Worm (Caenorhabditis elegans) whole organism, late embryonic: ENCODE measurements around the gene C14B9.10.

Experiments used
- C08G9.2 ChIP-seq: sonication (generic microtip); optimal IDR thresholded peaks from 2 replicates; lab custom pipeline; 2016; ENCODE audit warnings: mild to moderate bottlenecking, missing genetic modification characterization, moderate library complexity, missing compliant biosample characterization
- C38D4.7 ChIP-seq: fragments of 200-800 bp; sonication (Bioruptor generic); optimal IDR thresholded peaks from 2 replicates; lab custom pipeline; 2018; ENCODE audit warnings: mild to moderate bottlenecking, missing genetic modification characterization, moderate library complexity, missing compliant biosample characterization
- K09A11.1 ChIP-seq: sonication (generic microtip); optimal IDR thresholded peaks from 2 replicates; lab custom pipeline; 2017; ENCODE audit warnings: antibody characterized with exemption, mild to moderate bottlenecking, missing genetic modification characterization, missing compliant biosample characterization; ENCODE audit not compliant: insufficient read depth
- Y22D7AL.16 ChIP-seq: sonication (generic microtip); optimal IDR thresholded peaks from 2 replicates; lab custom pipeline; 2016; ENCODE audit warnings: missing genetic modification characterization, missing compliant biosample characterization
- ceh-18 ChIP-seq: sonication (generic microtip); optimal IDR thresholded peaks from 2 replicates; lab custom pipeline; 2016; ENCODE audit warnings: missing genetic modification characterization, missing compliant biosample characterization
- ceh-19 ChIP-seq: fragments of 200-800 bp; sonication (Bioruptor generic); optimal IDR thresholded peaks from 2 replicates; lab custom pipeline; 2018; ENCODE audit warnings: mild to moderate bottlenecking, missing genetic modification characterization, missing compliant biosample characterization
- ceh-2 ChIP-seq: sonication (generic microtip); optimal IDR thresholded peaks from 2 replicates; lab custom pipeline; 2016; ENCODE audit warnings: missing genotype, missing genetic modification characterization, missing compliant biosample characterization
- ceh-22 ChIP-seq: sonication (generic microtip); optimal IDR thresholded peaks from 2 replicates; lab custom pipeline; 2017; ENCODE audit warnings: missing biosample characterization, missing genetic modification characterization
- ceh-30 ChIP-seq: fragments of 150-350 bp; optimal IDR thresholded peaks from 2 replicates; lab custom pipeline; 2014; ENCODE audit warnings: missing biosample characterization, missing genetic modification characterization
- ceh-31 ChIP-seq: sonication (generic microtip); optimal IDR thresholded peaks from 2 replicates; lab custom pipeline; 2016; ENCODE audit warnings: missing genetic modification characterization, missing compliant biosample characterization
- ceh-34 ChIP-seq: sonication (generic microtip); optimal IDR thresholded peaks from 2 replicates; lab custom pipeline; 2016; ENCODE audit warnings: mild to moderate bottlenecking, missing genetic modification characterization, missing compliant biosample characterization
- ceh-45 ChIP-seq: fragments of 200-800 bp; sonication (Bioruptor generic); IDR thresholded peaks from 2 replicates; pipeline ENCODE4 v1.3.6; 2022; ENCODE audit warnings: missing genetic modification reagents, missing genetic modification characterization, missing compliant biosample characterization
- ceh-48 ChIP-seq: sonication (generic microtip); optimal IDR thresholded peaks from 2 replicates; lab custom pipeline; 2016; ENCODE audit warnings: missing genetic modification characterization, inconsistent platforms, missing compliant biosample characterization
- ceh-6 ChIP-seq: fragments of 200-800 bp; sonication (Bioruptor generic); optimal IDR thresholded peaks from 2 replicates; lab custom pipeline; 2018; ENCODE audit warnings: mild to moderate bottlenecking, missing genetic modification characterization, missing compliant biosample characterization
- ceh-9 ChIP-seq: sonication (generic microtip); optimal IDR thresholded peaks from 2 replicates; lab custom pipeline; 2016; ENCODE audit warnings: mild to moderate bottlenecking, missing genetic modification characterization, inconsistent platforms, missing compliant biosample characterization
- dve-1 ChIP-seq: sonication (generic microtip); optimal IDR thresholded peaks from 2 replicates; lab custom pipeline; 2017; ENCODE audit warnings: antibody characterized with exemption, mild to moderate bottlenecking, missing genetic modification characterization, missing compliant biosample characterization
- elt-2 ChIP-seq: sonication (generic microtip); optimal IDR thresholded peaks from 2 replicates; lab custom pipeline; 2016; ENCODE audit warnings: missing genetic modification reagents, missing genetic modification characterization, missing compliant biosample characterization
- eyg-1 ChIP-seq: sonication (generic microtip); optimal IDR thresholded peaks from 2 replicates; lab custom pipeline; 2016; ENCODE audit warnings: missing genotype, missing genetic modification characterization, missing compliant biosample characterization
- hlh-13 ChIP-seq: fragments of 200-800 bp; sonication (Bioruptor generic); optimal IDR thresholded peaks from 2 replicates; lab custom pipeline; 2018; ENCODE audit warnings: mild to moderate bottlenecking, missing genetic modification characterization, missing compliant biosample characterization
- hlh-15 ChIP-seq: sonication (generic microtip); optimal IDR thresholded peaks from 2 replicates; lab custom pipeline; 2016; ENCODE audit warnings: missing genetic modification characterization, missing compliant biosample characterization
- hlh-30 ChIP-seq: sonication (generic microtip); optimal IDR thresholded peaks from 2 replicates; lab custom pipeline; 2017; ENCODE audit warnings: antibody characterized with exemption, missing genetic modification characterization, missing compliant biosample characterization; ENCODE audit not compliant: insufficient read depth
- hlh-8 ChIP-seq: sonication (generic microtip); optimal IDR thresholded peaks from 2 replicates; lab custom pipeline; 2016; ENCODE audit warnings: missing genotype, missing genetic modification characterization, missing compliant biosample characterization
- lim-6 ChIP-seq: sonication (generic microtip); optimal IDR thresholded peaks from 2 replicates; lab custom pipeline; 2016; ENCODE audit warnings: missing genetic modification characterization, missing compliant biosample characterization
- madf-2 ChIP-seq: sonication (generic microtip); optimal IDR thresholded peaks from 2 replicates; lab custom pipeline; 2017; ENCODE audit warnings: missing genetic modification characterization, missing compliant biosample characterization
- mec-3 ChIP-seq: sonication (generic microtip); optimal IDR thresholded peaks from 2 replicates; lab custom pipeline; 2016; ENCODE audit warnings: borderline replicate concordance, missing genetic modification characterization, missing compliant biosample characterization
- nfya-1 ChIP-seq: sonication (generic microtip); optimal IDR thresholded peaks from 2 replicates; lab custom pipeline; 2017; ENCODE audit warnings: missing genetic modification characterization, mild to moderate bottlenecking, missing compliant biosample characterization, antibody characterized with exemption, moderate library complexity
- nhr-11 ChIP-seq: fragments of 150-350 bp; optimal IDR thresholded peaks from 2 replicates; lab custom pipeline; 2014; ENCODE audit warnings: missing biosample characterization, missing genetic modification characterization
- nhr-232 ChIP-seq: sonication (generic microtip); optimal IDR thresholded peaks from 2 replicates; lab custom pipeline; 2016; ENCODE audit warnings: missing genetic modification characterization, missing compliant biosample characterization
- odd-2 ChIP-seq: sonication (generic microtip); optimal IDR thresholded peaks from 2 replicates; lab custom pipeline; 2017; ENCODE audit warnings: antibody characterized with exemption, mild to moderate bottlenecking, missing genetic modification characterization, missing compliant biosample characterization
- pax-1 ChIP-seq: fragments of 150-350 bp; optimal IDR thresholded peaks from 2 replicates; lab custom pipeline; 2014; ENCODE audit warnings: missing biosample characterization, missing genetic modification characterization
- pros-1 ChIP-seq: fragments of 150-350 bp; optimal IDR thresholded peaks from 2 replicates; lab custom pipeline; 2014; ENCODE audit warnings: missing biosample characterization, missing genetic modification reagents, missing genetic modification characterization
- syd-9 ChIP-seq: sonication (generic microtip); optimal IDR thresholded peaks from 2 replicates; lab custom pipeline; 2016; ENCODE audit warnings: mild to moderate bottlenecking, missing genetic modification characterization, moderate library complexity, missing compliant biosample characterization
- tbx-2 ChIP-seq: sonication (generic microtip); optimal IDR thresholded peaks from 2 replicates; lab custom pipeline; 2016; ENCODE audit warnings: missing genetic modification characterization, missing compliant biosample characterization
- ttx-3 ChIP-seq: sonication (generic microtip); optimal IDR thresholded peaks from 2 replicates; lab custom pipeline; 2016; ENCODE audit warnings: missing genetic modification reagents, missing genetic modification characterization, missing compliant biosample characterization
- unc-42 ChIP-seq: sonication (generic microtip); optimal IDR thresholded peaks from 2 replicates; lab custom pipeline; 2016; ENCODE audit warnings: missing genotype, missing genetic modification characterization, missing compliant biosample characterization
- unc-55 ChIP-seq: sonication (generic microtip); optimal IDR thresholded peaks from 2 replicates; lab custom pipeline; 2017; ENCODE audit warnings: missing biosample characterization, missing genetic modification reagents, missing genetic modification characterization
- zip-5 ChIP-seq: sonication (generic microtip); optimal IDR thresholded peaks from 2 replicates; lab custom pipeline; 2016; ENCODE audit warnings: missing genetic modification characterization, missing compliant biosample characterization

The C14B9.10 gene

DNA sequence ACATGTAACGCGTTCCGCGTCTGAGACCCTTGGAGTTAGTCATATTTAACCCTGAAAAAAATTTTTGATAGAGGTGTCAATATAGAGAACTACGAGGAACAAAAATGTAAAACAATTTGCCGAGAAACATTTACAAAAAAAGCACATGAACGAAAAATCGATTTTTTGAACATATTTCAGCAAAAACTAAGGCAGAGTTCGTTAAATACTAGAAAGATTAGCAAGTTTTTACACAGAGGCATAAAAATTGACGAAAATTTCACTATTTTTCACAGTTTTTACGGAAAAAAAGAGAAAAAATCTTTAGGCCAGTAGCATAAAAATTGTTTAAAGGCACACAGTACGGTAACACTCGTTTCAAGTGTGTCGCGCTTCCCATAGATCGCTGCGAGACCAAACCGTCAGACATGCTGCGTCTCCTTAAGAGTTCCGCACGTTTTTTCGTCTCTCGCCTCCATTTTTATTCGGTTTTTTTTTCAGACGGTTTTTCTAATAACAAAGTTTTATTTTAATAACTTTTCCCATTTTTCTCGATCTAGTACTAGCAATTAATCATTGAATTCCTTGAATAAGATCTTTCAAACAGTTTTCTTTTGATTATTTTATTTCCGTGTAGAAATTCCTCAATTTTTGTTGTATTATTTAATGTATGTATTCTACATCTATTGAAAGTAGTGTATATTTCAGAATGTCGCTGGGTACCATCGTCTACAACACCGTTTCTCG is at the start of gene C14B9.10, which contains the start of gene rpl-21:
TSS of gene C14B9.10 (plus strand) at position 676 of the 726 bp plus-strand sequence.
TSS of gene rpl-21 (minus strand) at position 51 of the 726 bp plus-strand sequence.
- TF ChIP-seq odd-2 (tag; lab: Kevin White, UChicago), result no peak
- TF ChIP-seq ceh-18 (tag; lab: Kevin White, UChicago), result peak; percentile 27
- no peak for TF ChIP-seq pros-1 (tag; lab: Kevin White, UChicago)
- TF ChIP-seq ceh-6 (GFP tag; lab: Kevin White, UChicago), result no peak
- TF ChIP-seq ceh-31 (tag; lab: Kevin White, UChicago), result peak; percentile 64
- no peak for TF ChIP-seq mec-3 (tag; lab: Kevin White, UChicago)
- peak; percentile 92 for TF ChIP-seq nfya-1 (tag; lab: Kevin White, UChicago)
- peak; percentile 46 for TF ChIP-seq hlh-30
- TF ChIP-seq hlh-8 (tag; lab: Kevin White, UChicago), result no peak
- TF ChIP-seq unc-42 (tag; lab: Kevin White, UChicago), result peak; percentile 61
- peak; percentile 73 for TF ChIP-seq unc-55 (GFP tag; lab: Kevin White, UChicago)
- no peak for TF ChIP-seq ceh-45 (GFP tag; lab: Robert Waterston, UW)
- TF ChIP-seq nhr-11 (tag; lab: Kevin White, UChicago), result no peak
- TF ChIP-seq dve-1 (tag; lab: Kevin White, UChicago), result peak; percentile 28
- TF ChIP-seq C08G9.2 (tag; lab: Kevin White, UChicago), result no peak
- no peak for TF ChIP-seq ceh-19 (GFP tag; lab: Kevin White, UChicago)
- TF ChIP-seq ceh-2 (tag; lab: Kevin White, UChicago), result no peak
- no peak for TF ChIP-seq hlh-13 (GFP tag; lab: Kevin White, UChicago)
- TF ChIP-seq tbx-2, result peak; percentile 49
- peak; percentile 23 for TF ChIP-seq elt-2

DNA sequence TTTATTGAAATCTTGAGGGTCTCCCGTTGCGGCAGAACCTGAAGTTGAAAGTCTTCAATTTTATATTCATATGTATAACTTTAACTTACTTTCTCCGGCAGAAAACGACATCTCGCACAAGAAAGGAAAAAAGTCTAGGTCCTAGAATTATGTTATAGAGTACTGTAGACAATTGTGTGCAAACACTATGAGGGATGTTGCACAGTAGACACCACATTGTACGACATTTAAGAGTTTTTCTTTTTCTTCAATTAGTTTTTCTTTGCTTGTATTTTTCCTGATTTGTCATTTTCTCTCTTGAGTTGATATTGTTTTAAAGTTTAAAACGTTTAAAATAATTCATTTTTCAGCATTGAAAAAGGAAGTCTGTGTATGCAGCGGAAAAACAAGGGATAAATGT is 45.3 kb upstream of the C14B9.10 start, which contains the start of the genes K06H7.7 and grp-1:
TSS of gene K06H7.7 (minus strand) at position 121 of the 400 bp plus-strand sequence.
TSS of gene grp-1 (plus strand) at position 351 of the 400 bp plus-strand sequence.
- TF ChIP-seq nfya-1 (tag; lab: Kevin White, UChicago), result peak; percentile 37
- no peak for TF ChIP-seq elt-2
- TF ChIP-seq hlh-15, result no peak
- TF ChIP-seq pros-1 (tag; lab: Kevin White, UChicago), result peak; percentile 98
- TF ChIP-seq unc-55 (GFP tag; lab: Kevin White, UChicago), result peak; percentile 12
- no peak for TF ChIP-seq ceh-6 (GFP tag; lab: Kevin White, UChicago)
- TF ChIP-seq unc-42 (tag; lab: Kevin White, UChicago), result peak; percentile 24
- TF ChIP-seq ceh-30 (tag; lab: Kevin White, UChicago), result peak; percentile 25
- TF ChIP-seq eyg-1 (tag; lab: Kevin White, UChicago), result no peak

DNA sequence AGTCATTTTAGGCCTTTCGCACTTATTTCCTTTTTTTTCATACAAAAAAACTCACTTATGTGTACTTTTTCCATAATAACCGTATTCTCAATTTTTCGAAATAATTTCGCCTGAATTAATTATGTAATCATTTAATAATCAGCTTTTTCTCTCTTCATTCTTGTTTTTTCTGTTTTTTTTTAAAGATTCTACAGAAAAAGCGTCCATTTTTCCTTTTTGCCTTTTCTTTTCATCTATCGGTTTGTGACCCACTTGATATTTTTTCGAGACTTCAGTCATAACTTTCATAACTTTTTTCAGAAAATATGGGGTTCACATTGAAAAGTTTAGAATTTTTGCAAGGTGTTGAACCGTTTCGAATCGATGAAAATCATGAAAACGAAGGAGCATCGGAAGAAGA is 42.4 kb upstream of the C14B9.10 start, which contains the start of gene vms-1:
TSS of gene vms-1 (plus strand) at position 301 of the 400 bp plus-strand sequence.
- TF ChIP-seq C38D4.7 (no peak), ceh-48 (tag; lab: Kevin White, UChicago) (no peak), lim-6 (no peak), nhr-232 (tag; lab: Kevin White, UChicago) (no peak), ceh-9 (no peak), syd-9 (tag; lab: Kevin White, UChicago) (no peak), ttx-3 (tag; lab: Kevin White, UChicago) (no peak), pax-1 (tag; lab: Kevin White, UChicago) (no peak), pros-1 (tag; lab: Kevin White, UChicago) (no peak), madf-2 (no peak), ceh-34 (tag; lab: Kevin White, UChicago) (no peak)

DNA sequence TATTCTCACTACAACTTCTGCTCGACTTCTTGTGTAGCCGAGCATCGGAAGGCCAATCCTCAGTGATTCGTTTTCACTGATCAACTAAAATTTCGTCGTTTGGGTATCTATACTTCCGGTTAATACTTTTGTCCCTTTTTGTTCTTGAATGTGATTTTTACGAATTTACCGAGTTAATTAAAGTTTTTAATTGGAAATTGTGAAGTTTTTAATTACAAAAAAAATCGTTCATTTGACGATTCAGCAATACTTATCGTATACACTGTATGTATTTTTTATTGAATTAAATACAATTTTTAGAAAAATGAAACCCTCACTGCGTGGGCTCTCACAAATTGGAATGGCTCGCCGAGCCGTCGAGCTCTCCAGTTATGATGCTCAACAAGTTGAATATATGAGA is 39.2 kb upstream of the C14B9.10 start, which contains the start of gene idi-1:
TSS of gene idi-1 (plus strand) at position 301 of the 400 bp plus-strand sequence.
- TF ChIP-seq elt-2 (no peak), nhr-11 (tag; lab: Kevin White, UChicago) (no peak), K09A11.1 (tag; lab: Kevin White, UChicago) (no peak), ceh-22 (no peak), ceh-30 (tag; lab: Kevin White, UChicago) (no peak), Y22D7AL.16 (no peak), madf-2 (no peak), zip-5 (tag; lab: Kevin White, UChicago) (no peak), pax-1 (tag; lab: Kevin White, UChicago) (no peak), pros-1 (tag; lab: Kevin White, UChicago) (no peak)
